Worm (Caenorhabditis elegans): ENCODE measurements around the gene C23H3.2.

- no peak for TF ChIP-seq W03F9.2 (tag; optimal IDR thresholded peaks at IDR 0.05)
- no peak for TF ChIP-seq him-1 (tag; optimal IDR thresholded peaks at IDR 0.05)
Observed at ce11 chrII:41914-42313, 19.2 kb upstream of the C23H3.2 start, which contains the start of gene F23F1.10.
